Worm (Caenorhabditis elegans) whole organism, L2 larva: ENCODE data around the gene gst-30.

Experiments used
- nhr-11 ChIP-seq: fragments of 150-350 bp; optimal IDR thresholded peaks from 2 replicates; lab custom pipeline; 2014; ENCODE audit warnings: missing biosample characterization, missing genetic modification characterization
- nhr-237 ChIP-seq: fragments of 150-350 bp; optimal IDR thresholded peaks from 2 replicates; lab custom pipeline; 2014; ENCODE audit warnings: missing biosample characterization, missing genetic modification characterization

DNA sequence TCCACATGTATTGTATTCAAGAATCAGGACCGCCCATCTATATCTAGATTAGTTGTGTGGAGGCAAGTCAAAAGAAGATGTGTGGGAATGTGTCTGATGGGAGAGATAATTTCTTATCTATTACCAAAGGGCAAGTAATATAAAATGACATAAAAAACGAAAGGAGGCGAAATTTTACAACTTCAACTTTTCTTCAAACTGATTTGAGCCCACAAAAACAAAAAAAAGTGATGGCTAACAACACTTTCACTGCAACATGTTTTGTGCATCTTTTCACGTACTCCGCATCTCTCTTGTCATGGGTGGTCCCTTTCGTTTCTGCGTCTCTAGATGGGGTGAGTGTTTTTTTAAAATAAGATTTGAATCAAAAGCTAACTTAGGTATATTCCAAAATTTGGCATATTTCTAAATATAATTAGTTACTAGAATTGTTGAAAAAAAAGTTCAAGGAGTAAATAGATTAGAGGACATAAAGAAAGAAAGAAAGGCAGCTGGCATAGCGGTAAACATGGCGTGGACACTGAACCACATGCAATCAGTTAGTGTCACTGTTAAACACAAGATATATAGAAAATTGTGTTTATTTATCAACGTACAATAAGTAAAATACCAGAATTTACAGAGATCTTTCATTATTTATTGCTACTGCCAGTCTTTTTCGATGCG lies 6.8 kb upstream of the gst-30 start, which contains the start of gene ZK546.19:
- TF ChIP-seq nhr-237 (tag; lab: Kevin White, UChicago) = no peak
- no peak for TF ChIP-seq nhr-11 (tag; lab: Kevin White, UChicago)
